Worm (Caenorhabditis elegans): ENCODE data around the gene tex-2.

The tex-2 gene

ce11 chrII:5896512-5896911 lies 23.1 kb upstream of the tex-2 start:
- TF ChIP-seq nhr-11 (tag; optimal IDR thresholded peaks at IDR 0.05) (peak; percentile 87), aly-2 (tag; optimal IDR thresholded peaks at IDR 0.05) (no peak), ceh-82 (tag; optimal IDR thresholded peaks at IDR 0.05) (no peak)

DNA sequence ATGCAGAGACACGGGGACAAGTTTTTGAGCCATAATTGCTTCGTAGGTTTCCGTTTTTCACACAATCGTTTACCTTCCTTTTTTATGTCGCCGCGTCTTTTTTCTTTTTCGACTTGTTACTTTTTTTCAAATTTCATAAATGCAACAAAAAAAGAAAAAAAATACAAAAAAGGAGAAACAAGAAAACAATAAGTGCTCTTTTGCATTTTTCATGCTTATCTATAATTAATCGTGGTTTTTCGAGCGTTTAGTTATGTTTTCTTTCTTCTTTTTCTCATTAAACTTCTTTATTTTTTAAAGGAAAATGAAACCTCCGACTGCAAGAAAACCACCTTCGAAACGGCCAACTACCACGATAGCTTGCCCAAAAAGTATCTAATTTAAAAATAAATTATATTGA lies 22.5 kb upstream of the tex-2 start, which contains the start of gene F59G1.4:
TSS of gene F59G1.4 (plus strand) at position 301 of the 400 bp plus-strand sequence.
- TF ChIP-seq ceh-82 (tag; optimal IDR thresholded peaks at IDR 0.05): no peak
- no peak for TF ChIP-seq nhr-28 (tag; optimal IDR thresholded peaks at IDR 0.05)
- no peak for TF ChIP-seq nfya-1 (tag; optimal IDR thresholded peaks at IDR 0.05; ENCODE audit: insufficient read depth)
- no peak for TF ChIP-seq eor-1 (tag; optimal IDR thresholded peaks at IDR 0.05)

ce11 chrII:5892813-5893212 lies 19.4 kb upstream of the tex-2 start:
- no peak for TF ChIP-seq skn-1 (tag; optimal IDR thresholded peaks at IDR 0.05)
- TF ChIP-seq nhr-76 (tag; optimal IDR thresholded peaks at IDR 0.05): no peak
- no peak for TF ChIP-seq ceh-16 (tag; optimal IDR thresholded peaks at IDR 0.05)
- no peak for TF ChIP-seq lin-15B (tag; optimal IDR thresholded peaks at IDR 0.05)
- TF ChIP-seq ceh-28 (tag; optimal IDR thresholded peaks at IDR 0.05): no peak
- no peak for TF ChIP-seq ztf-4 (tag; optimal IDR thresholded peaks at IDR 0.05)
- no peak for TF ChIP-seq nhr-237 (tag; optimal IDR thresholded peaks at IDR 0.05)
- no peak for TF ChIP-seq lin-39 (tag; optimal IDR thresholded peaks at IDR 0.05)
- TF ChIP-seq fkh-2 (tag; optimal IDR thresholded peaks at IDR 0.05): no peak
- no peak for TF ChIP-seq elt-1 (tag; optimal IDR thresholded peaks at IDR 0.05)
- TF ChIP-seq ama-1 (optimal IDR thresholded peaks at IDR 0.05): no peak

DNA sequence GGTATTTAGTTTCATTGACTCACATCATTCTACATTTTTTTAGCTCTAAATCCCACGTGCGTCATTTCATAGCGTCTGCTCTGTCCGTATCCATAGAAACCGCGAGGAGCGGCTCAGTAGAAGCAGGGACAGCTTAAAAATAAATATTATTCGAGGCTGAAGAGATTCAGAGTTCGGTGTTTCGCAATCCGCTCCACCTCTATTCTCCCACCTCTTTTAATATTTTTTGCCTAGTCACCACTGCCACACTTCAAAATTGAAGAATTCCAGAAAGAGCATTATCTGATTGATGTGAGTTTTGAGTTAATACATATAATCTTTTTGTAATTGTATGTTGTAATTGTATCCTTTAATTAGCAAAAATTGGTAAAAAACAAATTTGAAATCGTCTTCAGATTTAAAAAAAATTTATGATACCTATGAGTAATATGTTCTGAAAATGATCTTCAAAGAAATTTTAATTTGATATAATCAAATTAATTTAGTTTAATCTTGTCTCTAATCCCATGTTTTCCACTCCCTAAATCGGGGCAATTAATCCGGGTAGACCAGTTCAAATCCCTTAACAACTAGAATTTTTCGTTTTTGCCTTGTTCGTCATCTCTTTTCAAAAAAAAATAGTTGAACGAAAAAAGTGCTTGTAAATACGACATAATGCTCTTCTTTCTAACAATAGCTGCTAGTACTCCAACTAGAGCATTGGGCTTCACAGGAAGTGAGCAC lies 16.2 kb upstream of the tex-2 start:
- TF ChIP-seq nhr-77 (tag; optimal IDR thresholded peaks at IDR 0.05) (no peak), elt-3 (tag; optimal IDR thresholded peaks at IDR 0.05) (no peak), nhr-67 (tag; optimal IDR thresholded peaks at IDR 0.05) (no peak), ZK546.5 (tag; optimal IDR thresholded peaks at IDR 0.05) (no peak), lsy-12 (tag; optimal IDR thresholded peaks at IDR 0.05) (no peak), zag-1 (tag; optimal IDR thresholded peaks at IDR 0.05) (no peak), lin-15B (tag; optimal IDR thresholded peaks at IDR 0.05) (no peak), nhr-23 (tag; optimal IDR thresholded peaks at IDR 0.05) (no peak), eor-1 (tag; optimal IDR thresholded peaks at IDR 0.05) (no peak), aly-2 (tag; optimal IDR thresholded peaks at IDR 0.05) (no peak), ceh-82 (tag; optimal IDR thresholded peaks at IDR 0.05) (no peak), nhr-25 (tag; optimal IDR thresholded peaks at IDR 0.05) (no peak), hmg-11 (tag; optimal IDR thresholded peaks at IDR 0.05) (no peak), lin-39 (tag; optimal IDR thresholded peaks at IDR 0.05) (no peak), ztf-4 (tag; optimal IDR thresholded peaks at IDR 0.05) (no peak), fos-1 (tag; optimal IDR thresholded peaks at IDR 0.05) (no peak), sea-2 (GFP tag; optimal IDR thresholded peaks at IDR 0.05) (no peak), elt-2 (tag; optimal IDR thresholded peaks at IDR 0.05) (no peak), pqm-1 (tag; optimal IDR thresholded peaks at IDR 0.05) (no peak), nhr-11 (tag; optimal IDR thresholded peaks at IDR 0.05) (no peak)

DNA sequence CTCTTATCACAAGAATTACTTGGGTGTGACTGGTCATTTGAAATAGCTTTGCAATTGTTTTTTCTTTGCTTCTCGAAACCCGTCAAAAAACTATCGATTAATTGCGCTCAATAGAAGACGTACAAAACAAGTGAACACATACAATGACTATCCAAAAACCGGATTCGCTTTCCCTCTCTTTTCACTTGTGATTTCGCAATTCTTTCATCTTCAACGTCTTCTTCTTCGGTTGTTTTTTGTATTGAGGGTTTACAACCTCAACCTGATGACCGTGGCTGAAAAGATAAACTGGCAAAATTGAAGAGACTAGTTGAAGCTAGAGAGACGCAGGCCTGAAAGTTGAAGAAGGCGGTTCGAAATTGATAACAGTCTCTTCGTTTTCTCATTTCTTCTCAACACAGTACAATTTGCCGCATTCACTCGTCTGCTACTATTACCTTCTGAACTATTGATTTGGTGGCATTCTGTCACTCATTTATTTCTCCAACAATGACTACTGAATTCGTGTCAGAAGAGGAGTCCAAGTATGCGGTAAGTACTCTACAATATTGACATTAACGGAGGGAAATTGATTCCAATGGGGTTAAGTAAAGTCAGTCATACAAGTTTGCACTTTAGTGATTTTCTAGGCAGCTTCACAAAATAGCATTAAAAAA lies 12.7 kb upstream of the tex-2 start:
- TF ChIP-seq elt-2 (tag; optimal IDR thresholded peaks at IDR 0.05) (peak; percentile 67), nhr-23 (tag; optimal IDR thresholded peaks at IDR 0.05) (peak; percentile 72), lin-15B (tag; optimal IDR thresholded peaks at IDR 0.05) (no peak), R02D3.7 (tag; optimal IDR thresholded peaks at IDR 0.05) (no peak), snpc-4 (tag; optimal IDR thresholded peaks at IDR 0.05) (no peak), nhr-25 (tag; optimal IDR thresholded peaks at IDR 0.05) (peak; percentile 96), nhr-11 (tag; optimal IDR thresholded peaks at IDR 0.05) (no peak), nhr-76 (tag; optimal IDR thresholded peaks at IDR 0.05) (no peak), ztf-4 (tag; optimal IDR thresholded peaks at IDR 0.05) (no peak), tbx-2 (tag; optimal IDR thresholded peaks at IDR 0.05) (no peak), sea-2 (GFP tag; optimal IDR thresholded peaks at IDR 0.05) (no peak), nhr-67 (tag; optimal IDR thresholded peaks at IDR 0.05) (no peak), nhr-237 (tag; optimal IDR thresholded peaks at IDR 0.05) (no peak), nfya-1 (tag; optimal IDR thresholded peaks at IDR 0.05; ENCODE audit: insufficient read depth) (peak; percentile 56), ceh-16 (tag; optimal IDR thresholded peaks at IDR 0.05) (no peak), lsy-12 (tag; optimal IDR thresholded peaks at IDR 0.05) (no peak), fos-1 (tag; optimal IDR thresholded peaks at IDR 0.05) (no peak), elt-1 (tag; optimal IDR thresholded peaks at IDR 0.05) (no peak), aly-2 (tag; optimal IDR thresholded peaks at IDR 0.05) (no peak), ZK546.5 (tag; optimal IDR thresholded peaks at IDR 0.05) (no peak), mdl-1 (tag; optimal IDR thresholded peaks at IDR 0.05) (no peak), nhr-43 (tag; optimal IDR thresholded peaks at IDR 0.05; ENCODE audit: poor library complexity, severe bottlenecking) (peak; percentile 77), jun-1 (tag; optimal IDR thresholded peaks at IDR 0.05) (no peak), egl-27 (tag; optimal IDR thresholded peaks at IDR 0.05) (no peak), unc-62 (GFP tag; optimal IDR thresholded peaks at IDR 0.05) (no peak), fkh-2 (tag; optimal IDR thresholded peaks at IDR 0.05) (no peak), nhr-77 (tag; optimal IDR thresholded peaks at IDR 0.05) (no peak), ama-1 (optimal IDR thresholded peaks at IDR 0.05) (no peak), eor-1 (tag; optimal IDR thresholded peaks at IDR 0.05) (no peak), ztf-11 (tag; optimal IDR thresholded peaks at IDR 0.05) (no peak), egl-5 (tag; optimal IDR thresholded peaks at IDR 0.05) (no peak), ceh-28 (tag; optimal IDR thresholded peaks at IDR 0.05) (peak; percentile 60)

Data from whole organism, L3 larva.